Worm (Caenorhabditis elegans) whole organism, mixed stage, embryonic: ENCODE data around the gene T20G5.13.

Source experiments
- M03D4.4 ChIP-seq: sonication (generic microtip); optimal IDR thresholded peaks from 2 replicates; lab custom pipeline; 2017; ENCODE audit warnings: mild to moderate bottlenecking, missing genetic modification characterization, missing compliant biosample characterization
- bed-3 ChIP-seq: fragments of 200-800 bp; sonication (Bioruptor generic); optimal IDR thresholded peaks from 3 replicates; lab custom pipeline; 2018; ENCODE audit warnings: mild to moderate bottlenecking, missing genetic modification characterization, moderate library complexity, missing compliant biosample characterization
- blmp-1 ChIP-seq: fragments of 150-350 bp; optimal IDR thresholded peaks from 2 replicates; lab custom pipeline; 2014; ENCODE audit warnings: missing biosample characterization, missing genetic modification characterization
- ceh-39 ChIP-seq: fragments of 150-350 bp; optimal IDR thresholded peaks from 2 replicates; lab custom pipeline; 2014; ENCODE audit warnings: missing biosample characterization, missing genetic modification characterization
- ceh-43 ChIP-seq: fragments of 200-800 bp; sonication (Bioruptor generic); optimal IDR thresholded peaks from 2 replicates; lab custom pipeline; 2018; ENCODE audit warnings: mild to moderate bottlenecking, missing genetic modification characterization, moderate library complexity, missing compliant biosample characterization
- ceh-83 ChIP-seq: fragments of 200-800 bp; sonication (Bioruptor generic); optimal IDR thresholded peaks from 2 replicates; lab custom pipeline; 2018; ENCODE audit warnings: mild to moderate bottlenecking, missing genetic modification characterization, missing compliant biosample characterization
- ces-1 ChIP-seq: fragments of 150-350 bp; optimal IDR thresholded peaks from 2 replicates; lab custom pipeline; 2014; ENCODE audit warnings: missing biosample characterization, missing genetic modification reagents, missing genetic modification characterization
- cnd-1 ChIP-seq: fragments of 200-800 bp; sonication (Bioruptor generic); optimal IDR thresholded peaks from 2 replicates; lab custom pipeline; 2018; ENCODE audit warnings: mild to moderate bottlenecking, missing genetic modification characterization, missing compliant biosample characterization
- drap-1 ChIP-seq: fragments of 200-800 bp; sonication (Bioruptor generic); optimal IDR thresholded peaks from 3 replicates; lab custom pipeline; 2018; ENCODE audit warnings: mild to moderate bottlenecking, missing genetic modification characterization, missing compliant biosample characterization
- elt-1 ChIP-seq: sonication (generic microtip); optimal IDR thresholded peaks from 2 replicates; lab custom pipeline; 2017; ENCODE audit warnings: missing genetic modification characterization, mild to moderate bottlenecking, missing compliant biosample characterization, antibody characterized with exemption, moderate library complexity, borderline replicate concordance; ENCODE audit not compliant: insufficient read depth
- elt-3 ChIP-seq: fragments of 150-350 bp; optimal IDR thresholded peaks from 2 replicates; lab custom pipeline; 2014; ENCODE audit warnings: missing biosample characterization, missing genetic modification characterization
- flh-1 ChIP-seq: fragments of 200-800 bp; sonication (Bioruptor generic); optimal IDR thresholded peaks from 2 replicates; lab custom pipeline; 2018; ENCODE audit warnings: mild to moderate bottlenecking, missing genetic modification characterization, moderate library complexity, missing compliant biosample characterization
- ham-2 ChIP-seq: fragments of 200-800 bp; sonication (Bioruptor generic); optimal IDR thresholded peaks from 2 replicates; lab custom pipeline; 2018; ENCODE audit warnings: mild to moderate bottlenecking, missing genetic modification characterization, missing compliant biosample characterization
- hlh-1 ChIP-seq: fragments of 150-350 bp; optimal IDR thresholded peaks from 2 replicates; lab custom pipeline; 2014; ENCODE audit warnings: missing biosample characterization, missing genetic modification reagents, missing genetic modification characterization
- lin-13 ChIP-seq: fragments of 150-350 bp; optimal IDR thresholded peaks from 2 replicates; lab custom pipeline; 2014; ENCODE audit warnings: missing biosample characterization, missing genetic modification characterization
- lin-32 ChIP-seq: fragments of 200-800 bp; sonication (Bioruptor generic); optimal IDR thresholded peaks from 2 replicates; lab custom pipeline; 2018; ENCODE audit warnings: mild to moderate bottlenecking, missing genetic modification characterization, missing compliant biosample characterization
- lsy-2 ChIP-seq: fragments of 150-350 bp; optimal IDR thresholded peaks from 2 replicates; lab custom pipeline; 2014; ENCODE audit warnings: missing biosample characterization, missing genetic modification characterization
- mab-5 ChIP-seq: fragments of 150-350 bp; optimal IDR thresholded peaks from 2 replicates; lab custom pipeline; 2014; ENCODE audit warnings: missing biosample characterization, missing genetic modification characterization
- mep-1 ChIP-seq: fragments of 150-350 bp; optimal IDR thresholded peaks from 2 replicates; lab custom pipeline; 2017; ENCODE audit warnings: missing biosample characterization, missing genetic modification reagents, missing genetic modification characterization, inconsistent platforms
- mls-2 ChIP-seq: sonication (generic microtip); optimal IDR thresholded peaks from 2 replicates; lab custom pipeline; 2016; ENCODE audit warnings: mild to moderate bottlenecking, missing genetic modification characterization, moderate library complexity, missing compliant biosample characterization
- nhr-12 ChIP-seq: fragments of 150-350 bp; optimal IDR thresholded peaks from 2 replicates; lab custom pipeline; 2014; ENCODE audit warnings: missing biosample characterization, missing genetic modification characterization
- nhr-2 ChIP-seq: fragments of 150-350 bp; optimal IDR thresholded peaks from 2 replicates; lab custom pipeline; 2014; ENCODE audit warnings: missing biosample characterization, missing genetic modification characterization
- nhr-237 ChIP-seq: fragments of 150-350 bp; optimal IDR thresholded peaks from 2 replicates; lab custom pipeline; 2014; ENCODE audit warnings: missing biosample characterization, missing genetic modification characterization
- nhr-28 ChIP-seq: fragments of 150-350 bp; optimal IDR thresholded peaks from 2 replicates; lab custom pipeline; 2014; ENCODE audit warnings: missing biosample characterization, missing genetic modification characterization
- nhr-76 ChIP-seq: sonication (generic microtip); optimal IDR thresholded peaks from 2 replicates; lab custom pipeline; 2017; ENCODE audit warnings: missing biosample characterization, missing genetic modification characterization
- pha-4 ChIP-seq: fragments of 150-350 bp; optimal IDR thresholded peaks from 2 replicates; lab custom pipeline; 2018; ENCODE audit warnings: missing biosample characterization, missing genetic modification reagents, missing genetic modification characterization
- sem-2 ChIP-seq: fragments of 200-800 bp; sonication (Bioruptor generic); optimal IDR thresholded peaks from 2 replicates; lab custom pipeline; 2018; ENCODE audit warnings: mild to moderate bottlenecking, missing genetic modification characterization, missing compliant biosample characterization
- snpc-4 ChIP-seq: fragments of 150-350 bp; optimal IDR thresholded peaks from 2 replicates; lab custom pipeline; 2014; ENCODE audit warnings: missing biosample characterization, missing genetic modification characterization
- sptf-1 ChIP-seq: sonication (generic microtip); optimal IDR thresholded peaks from 2 replicates; lab custom pipeline; 2017; ENCODE audit warnings: mild to moderate bottlenecking, missing genetic modification characterization, moderate library complexity, missing compliant biosample characterization
- tbx-8 ChIP-seq: fragments of 200-800 bp; sonication (Bioruptor generic); optimal IDR thresholded peaks from 2 replicates; lab custom pipeline; 2018; ENCODE audit warnings: mild to moderate bottlenecking, missing genetic modification characterization, moderate library complexity, missing compliant biosample characterization
- unc-120 ChIP-seq: sonication (generic microtip); optimal IDR thresholded peaks from 2 replicates; lab custom pipeline; 2017; ENCODE audit warnings: missing genetic modification characterization, missing compliant biosample characterization; ENCODE audit not compliant: poor library complexity, severe bottlenecking
- unc-39 ChIP-seq: fragments of 150-350 bp; optimal IDR thresholded peaks from 2 replicates; lab custom pipeline; 2014; ENCODE audit warnings: missing biosample characterization, missing genetic modification characterization
- unc-62 ChIP-seq: fragments of 150-350 bp; optimal IDR thresholded peaks from 2 replicates; lab custom pipeline; 2014; ENCODE audit warnings: missing biosample characterization, missing genetic modification reagents, missing genetic modification characterization
- zip-8 ChIP-seq: fragments of 150-350 bp; optimal IDR thresholded peaks from 2 replicates; lab custom pipeline; 2014; ENCODE audit warnings: missing biosample characterization, missing genetic modification characterization
- ztf-11 ChIP-seq: fragments of 150-350 bp; optimal IDR thresholded peaks from 2 replicates; lab custom pipeline; 2014; ENCODE audit warnings: missing biosample characterization, missing genetic modification characterization

The T20G5.13 gene

DNA sequence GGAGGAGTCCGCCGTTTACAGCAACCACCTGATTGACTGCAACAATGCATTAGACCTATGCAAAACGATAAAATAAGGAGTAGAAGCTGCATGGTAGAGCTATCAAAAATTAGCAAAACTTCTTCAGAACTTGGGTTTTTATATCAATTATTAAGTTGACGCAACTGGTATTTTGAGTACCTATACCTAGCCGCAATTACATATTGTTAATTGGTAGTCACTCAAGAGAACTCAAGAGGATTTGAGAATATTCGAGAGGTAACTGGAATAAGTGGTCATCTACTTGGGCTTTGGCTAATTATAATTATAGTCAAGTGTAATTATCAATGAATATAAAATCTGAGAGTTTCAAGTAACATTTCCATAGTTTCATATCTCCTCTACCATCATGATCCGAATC, at the start of gene T20G5.13, which contains the start of gene T20G5.12:
TSS of gene T20G5.13 (minus strand) at position 101 of the 400 bp plus-strand sequence.
TSS of gene T20G5.12 (plus strand) at position 370 of the 400 bp plus-strand sequence.
- TF ChIP-seq zip-8 (tag; lab: Kevin White, UChicago) (no peak), ztf-11 (tag; lab: Kevin White, UChicago) (no peak), sem-2 (no peak)

ce11 chrIII:10248441-10249137, 47.5 kb upstream of the T20G5.13 start, which contains the start of the genes div-1 and cor-1:
Gene div-1, minus strand, starts transcription at chrIII:10248559.
Gene cor-1, plus strand, starts transcription at chrIII:10249111.
- TF ChIP-seq ces-1 (GFP tag; lab: Kevin White, UChicago) (no peak), cnd-1 (no peak), lsy-2 (tag; lab: Kevin White, UChicago) (peak; percentile 39), ztf-11 (tag; lab: Kevin White, UChicago) (no peak), ceh-83 (GFP tag; lab: Kevin White, UChicago) (no peak), elt-1 (tag; lab: Kevin White, UChicago) (no peak), unc-120 (peak; percentile 60), nhr-2 (tag; lab: Kevin White, UChicago) (no peak), bed-3 (GFP tag; lab: Kevin White, UChicago) (no peak), tbx-8 (GFP tag; lab: Kevin White, UChicago) (no peak), nhr-237 (tag; lab: Kevin White, UChicago) (peak; percentile 66), mep-1 (peak; percentile 69), unc-62 (GFP tag; lab: Kevin White, UChicago) (no peak), hlh-1 (tag; lab: Kevin White, UChicago) (peak; percentile 29), sem-2 (no peak), unc-39 (tag; lab: Kevin White, UChicago) (no peak), M03D4.4 (tag; lab: Kevin White, UChicago) (no peak), zip-8 (tag; lab: Kevin White, UChicago) (no peak), pha-4 (tag; lab: Kevin White, UChicago) (no peak), lin-32 (GFP tag; lab: Kevin White, UChicago) (no peak), nhr-76 (no peak), ham-2 (no peak), blmp-1 (no peak), mls-2 (tag; lab: Kevin White, UChicago) (no peak), elt-3 (tag; lab: Kevin White, UChicago) (no peak), mab-5 (no peak), ceh-39 (tag; lab: Kevin White, UChicago) (no peak), sptf-1 (tag; lab: Kevin White, UChicago) (no peak), snpc-4 (tag; lab: Kevin White, UChicago) (no peak), lin-13 (tag; lab: Kevin White, UChicago) (no peak), ceh-43 (no peak), nhr-12 (tag; lab: Kevin White, UChicago) (no peak), flh-1 (GFP tag; lab: Kevin White, UChicago) (no peak), drap-1 (no peak), nhr-28 (tag; lab: Kevin White, UChicago) (no peak)

DNA sequence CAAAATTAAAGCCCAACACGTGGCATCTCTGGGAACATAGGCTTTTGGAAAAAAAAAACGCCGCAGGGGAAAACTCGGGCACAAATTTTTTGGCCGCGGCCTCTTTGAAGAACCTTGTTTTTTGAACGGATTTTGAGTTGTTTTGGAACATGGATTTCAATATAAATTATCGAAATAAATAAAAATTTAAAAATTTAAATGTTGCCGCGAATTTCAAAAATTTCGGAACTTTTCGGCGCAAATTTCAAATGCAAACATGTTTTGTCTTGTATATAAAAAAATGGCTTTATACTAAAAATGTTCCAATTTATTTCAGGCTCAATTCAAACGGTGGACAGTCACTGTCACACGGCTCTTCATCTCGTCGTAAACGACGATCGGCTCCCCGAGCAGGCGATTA, 42.9 kb upstream of the T20G5.13 start:
- TF ChIP-seq cnd-1 (no peak), zip-8 (tag; lab: Kevin White, UChicago) (no peak), ceh-39 (tag; lab: Kevin White, UChicago) (no peak), ham-2 (no peak), lsy-2 (tag; lab: Kevin White, UChicago) (no peak), sem-2 (no peak), mab-5 (no peak), tbx-8 (GFP tag; lab: Kevin White, UChicago) (no peak), bed-3 (GFP tag; lab: Kevin White, UChicago) (no peak), lin-32 (GFP tag; lab: Kevin White, UChicago) (no peak), sptf-1 (tag; lab: Kevin White, UChicago) (no peak), ceh-83 (GFP tag; lab: Kevin White, UChicago) (no peak), blmp-1 (no peak), nhr-2 (tag; lab: Kevin White, UChicago) (no peak), flh-1 (GFP tag; lab: Kevin White, UChicago) (no peak), ceh-43 (no peak), elt-1 (tag; lab: Kevin White, UChicago) (no peak), M03D4.4 (tag; lab: Kevin White, UChicago) (no peak)
